Fruit fly (Drosophila melanogaster): ENCODE data around the gene CG46320.
A peak's percentile ranks its signal among the peaks of the same experiment; 100 is the strongest.

Gene CG46320

DNA sequence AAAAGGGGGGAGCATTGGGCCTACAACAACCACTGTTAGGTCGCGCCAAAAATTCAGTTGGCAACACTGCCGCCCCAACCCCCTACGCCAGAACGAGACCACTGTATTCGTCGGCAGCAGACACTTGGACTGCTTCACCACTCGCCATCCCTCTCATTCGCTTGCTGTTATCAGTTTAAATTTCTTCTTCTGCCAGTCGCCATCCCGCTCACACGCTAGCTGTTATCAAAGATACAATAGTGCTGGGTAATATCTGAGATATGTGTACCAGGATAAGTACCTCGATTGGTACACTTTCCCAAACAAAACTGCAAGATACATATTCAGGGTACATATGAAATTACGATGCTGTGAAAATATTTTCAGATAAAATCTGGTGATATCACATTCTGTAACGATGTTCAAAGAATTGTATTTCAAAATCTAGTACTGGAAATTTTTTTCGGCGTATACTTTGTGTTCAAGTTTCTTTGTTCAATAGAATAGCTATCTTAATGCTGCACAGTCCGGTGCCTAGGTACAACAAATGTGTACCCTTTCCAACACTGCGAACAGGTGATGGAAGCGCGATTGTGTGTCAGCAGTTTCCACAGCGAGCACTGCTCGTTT is 107.0 kb downstream of the CG46320 start (continued):
- peak; percentile 16 for TF ChIP-seq MESR4 (GFP tag; optimal IDR thresholded peaks at IDR 0.05)
- TF ChIP-seq C15 (GFP tag; IDR thresholded peaks at IDR 0.05) = no peak
- peak; percentile 81 for TF ChIP-seq chn (GFP tag; optimal IDR thresholded peaks at IDR 0.05)
- TF ChIP-seq CG2120 (GFP tag; optimal IDR thresholded peaks at IDR 0.05) = peak; percentile 93
- TF ChIP-seq Stat92E (GFP tag; optimal IDR thresholded peaks at IDR 0.05) = peak in 1 of 3 experiments; percentile 19
- peak; percentile 75 for TF ChIP-seq cato (GFP tag; optimal IDR thresholded peaks at IDR 0.05; ENCODE audit: borderline replicate concordance)
- TF ChIP-seq cwo (GFP tag; optimal IDR thresholded peaks at IDR 0.05) = peak; percentile 76
- TF ChIP-seq CG2875 (GFP tag; optimal IDR thresholded peaks at IDR 0.05) = peak; percentile 45
- TF ChIP-seq salm (tag; optimal IDR thresholded peaks at IDR 0.05) = peak; percentile 72
- peak; percentile 78 for TF ChIP-seq Dek (tag; optimal IDR thresholded peaks at IDR 0.05)
- peak; percentile 80 for TF ChIP-seq CG12299 (tag; optimal IDR thresholded peaks at IDR 0.05)
- peak; percentile 41; the same call in 1 of the 2 replicates for TF ChIP-seq Taf1 (GFP tag; IDR thresholded peaks at IDR 0.05)
- TF ChIP-seq CG15011 (GFP tag; optimal IDR thresholded peaks at IDR 0.05) = no peak
- TF ChIP-seq ase (GFP tag; IDR thresholded peaks at IDR 0.05) = 0 out of 3 replicates have a peak, but pooled peaks have one; percentile 18
- TF ChIP-seq CG18599 (GFP tag; optimal IDR thresholded peaks at IDR 0.05) = no peak
- TF ChIP-seq unpg (GFP tag; optimal IDR thresholded peaks at IDR 0.05) = peak; percentile 87
- peak; percentile 60 for TF ChIP-seq wdn (GFP tag; IDR thresholded peaks at IDR 0.05)
- peak; percentile 80 for TF ChIP-seq luna (GFP tag; optimal IDR thresholded peaks at IDR 0.05)
- peak; percentile 58 for TF ChIP-seq CG30431 (GFP tag; optimal IDR thresholded peaks at IDR 0.05)
- peak; percentile 48 for TF ChIP-seq Spps (tag; optimal IDR thresholded peaks at IDR 0.05)
- peak; percentile 72 to 81 for TF ChIP-seq chif (GFP tag; optimal IDR thresholded peaks at IDR 0.05)
- peak; percentile 49 for TF ChIP-seq CG4707 (GFP tag; optimal IDR thresholded peaks at IDR 0.05)
- peak; percentile 75 for TF ChIP-seq crc (GFP tag; optimal IDR thresholded peaks at IDR 0.05)
- peak; percentile 68 for TF ChIP-seq zen (tag; optimal IDR thresholded peaks at IDR 0.05)
- peak; percentile 51 for TF ChIP-seq kah (GFP tag; optimal IDR thresholded peaks at IDR 0.05)
- TF ChIP-seq CG7786 (GFP tag; optimal IDR thresholded peaks at IDR 0.05) = peak; percentile 92
- TF ChIP-seq GATAe (GFP tag; conservative IDR thresholded peaks at IDR 0.05) = peak; percentile 96
- TF ChIP-seq CG10565 (GFP tag; optimal IDR thresholded peaks at IDR 0.05) = peak; percentile 65
- TF ChIP-seq Side (GFP tag; optimal IDR thresholded peaks at IDR 0.05) = peak; percentile 89
- peak; percentile 58 for TF ChIP-seq nom (GFP tag; optimal IDR thresholded peaks at IDR 0.05)
- TF ChIP-seq gfzf (GFP tag; optimal IDR thresholded peaks at IDR 0.05) = peak; percentile 14
- peak; percentile 43; the same call in 1 of the 3 replicates for TF ChIP-seq Mrtf (GFP tag; IDR thresholded peaks at IDR 0.05)
- no peak for TF ChIP-seq TFAM (GFP tag; optimal IDR thresholded peaks at IDR 0.05)
- TF ChIP-seq CHES-1-like (GFP tag; optimal IDR thresholded peaks at IDR 0.05) = peak; percentile 88
- TF ChIP-seq tio (GFP tag; optimal IDR thresholded peaks at IDR 0.05) = no peak
- peak; percentile 63 for TF ChIP-seq Sry-δ (GFP tag; optimal IDR thresholded peaks at IDR 0.05)
- TF ChIP-seq bbx (GFP tag; IDR thresholded peaks at IDR 0.05; ENCODE audit: partially characterized antibody) = peak; percentile 52
- TF ChIP-seq CG1603 (tag; optimal IDR thresholded peaks at IDR 0.05) = peak; percentile 73
- peak; percentile 50 for TF ChIP-seq CG3995 (GFP tag; optimal IDR thresholded peaks at IDR 0.05)
- TF ChIP-seq Sox100B (GFP tag; optimal IDR thresholded peaks at IDR 0.05) = no peak
- TF ChIP-seq CG14710 (tag; optimal IDR thresholded peaks at IDR 0.05) = peak; percentile 84
- TF ChIP-seq Dad (GFP tag; optimal IDR thresholded peaks at IDR 0.05) = peak; percentile 76
- peak; percentile 80 for TF ChIP-seq dmrt11E (tag; optimal IDR thresholded peaks at IDR 0.05)
- TF ChIP-seq Ssrp (tag; optimal IDR thresholded peaks at IDR 0.05) = peak; percentile 82
- TF ChIP-seq pfk (GFP tag; optimal IDR thresholded peaks at IDR 0.05) = peak; percentile 28
- no peak for TF ChIP-seq sr (GFP tag; IDR thresholded peaks at IDR 0.05)
- TF ChIP-seq Dip3 (GFP tag; optimal IDR thresholded peaks at IDR 0.05) = peak; percentile 84
- TF ChIP-seq dan (GFP tag; IDR thresholded peaks at IDR 0.05) = no peak
- peak; percentile 85 for TF ChIP-seq Atf-2 (GFP tag; optimal IDR thresholded peaks at IDR 0.05)
